Worm (Caenorhabditis elegans) whole organism, L1 larva: ENCODE data around the gene H01G02.4.
A peak's percentile ranks its signal among the peaks of the same experiment; 100 is the strongest.

ENCODE experiments used
- C34B4.2 ChIP-seq: sonication (generic microtip); optimal IDR thresholded peaks from 2 replicates; lab custom pipeline; 2017; ENCODE audit warnings: mild to moderate bottlenecking, missing genetic modification characterization, missing compliant biosample characterization
- F16B12.6 ChIP-seq: fragments of 150-350 bp; optimal IDR thresholded peaks from 2 replicates; lab custom pipeline; 2014; ENCODE audit warnings: missing biosample characterization, missing genetic modification characterization
- alr-1 ChIP-seq: fragments of 200-800 bp; sonication (Bioruptor generic); optimal IDR thresholded peaks from 2 replicates; lab custom pipeline; 2018; ENCODE audit warnings: borderline replicate concordance, mild to moderate bottlenecking, missing genetic modification characterization, missing compliant biosample characterization
- ama-1 ChIP-seq: fragments of 150-350 bp; optimal IDR thresholded peaks from 2 replicates; lab custom pipeline; 2014
- blmp-1 ChIP-seq: fragments of 150-350 bp; optimal IDR thresholded peaks from 2 replicates; lab custom pipeline; 2014; ENCODE audit warnings: missing biosample characterization, missing genetic modification characterization
- ceh-8 ChIP-seq: fragments of 200-800 bp; sonication (Bioruptor generic); optimal IDR thresholded peaks from 2 replicates; lab custom pipeline; 2018; ENCODE audit warnings: mild to moderate bottlenecking, missing genetic modification characterization, moderate library complexity, missing compliant biosample characterization
- ceh-90 ChIP-seq: sonication (generic microtip); optimal IDR thresholded peaks from 2 replicates; lab custom pipeline; 2016; ENCODE audit warnings: missing genetic modification characterization, missing compliant biosample characterization
- dsc-1 ChIP-seq: sonication (generic microtip); optimal IDR thresholded peaks from 2 replicates; lab custom pipeline; 2016; ENCODE audit warnings: mild to moderate bottlenecking, missing genetic modification characterization, missing compliant biosample characterization
- efl-1 ChIP-seq, 4 experiments: fragments of 150-350 bp; optimal IDR thresholded peaks in 3 of 4; peaks in 1 of 4; 1 replicate in 1 of 4; 2 replicates in 3 of 4; lab custom pipeline; 2014; ENCODE audit warnings: missing biosample characterization in 2 of 4, missing genetic modification characterization in 2 of 4, missing genetic modification reagents in 2 of 4
- egl-13 ChIP-seq: sonication (generic microtip); optimal IDR thresholded peaks from 2 replicates; lab custom pipeline; 2016; ENCODE audit warnings: missing genotype, missing genetic modification reagents, missing genetic modification characterization, missing compliant biosample characterization
- elt-2 ChIP-seq: sonication (generic microtip); optimal IDR thresholded peaks from 2 replicates; lab custom pipeline; 2016; ENCODE audit warnings: missing genetic modification characterization, mild to moderate bottlenecking, inconsistent platforms, missing compliant biosample characterization, missing genetic modification reagents
- fkh-4 ChIP-seq: sonication (generic microtip); optimal IDR thresholded peaks from 2 replicates; lab custom pipeline; 2016; ENCODE audit warnings: missing compliant biosample characterization, missing genetic modification characterization, borderline replicate concordance
- fkh-8 ChIP-seq: sonication (generic microtip); optimal IDR thresholded peaks from 2 replicates; lab custom pipeline; 2016; ENCODE audit warnings: mild to moderate bottlenecking, missing genetic modification characterization, missing compliant biosample characterization
- fos-1 ChIP-seq: fragments of 150-350 bp; optimal IDR thresholded peaks from 2 replicates; lab custom pipeline; 2014; ENCODE audit warnings: missing biosample characterization, missing genetic modification characterization
- hlh-4 ChIP-seq: sonication (generic microtip); optimal IDR thresholded peaks from 2 replicates; lab custom pipeline; 2016; ENCODE audit warnings: mild to moderate bottlenecking, missing genetic modification characterization, missing compliant biosample characterization
- hpl-2 ChIP-seq: fragments of 150-350 bp; optimal IDR thresholded peaks from 2 replicates; lab custom pipeline; 2014; ENCODE audit warnings: missing biosample characterization, missing genetic modification reagents, missing genetic modification characterization
- isw-1 ChIP-seq: fragments of 200-800 bp; sonication (Bioruptor generic); IDR thresholded peaks from 2 replicates; pipeline ENCODE4 v1.3.6; 2022; ENCODE audit warnings: missing genetic modification characterization, missing compliant biosample characterization
- jun-1 ChIP-seq: fragments of 150-350 bp; optimal IDR thresholded peaks from 2 replicates; lab custom pipeline; 2014; ENCODE audit warnings: missing biosample characterization, missing genetic modification reagents, missing genetic modification characterization
- lin-14 ChIP-seq: fragments of 200-800 bp; sonication (Bioruptor generic); optimal IDR thresholded peaks from 2 replicates; lab custom pipeline; 2018; ENCODE audit warnings: mild to moderate bottlenecking, missing genetic modification characterization, moderate library complexity, missing compliant biosample characterization
- lin-35 ChIP-seq, 2 experiments: fragments of 150-350 bp; optimal IDR thresholded peaks; 2 replicates each; lab custom pipeline; 2014; ENCODE audit warnings: missing biosample characterization in 2 of 2, missing genetic modification characterization in 2 of 2, missing genetic modification reagents in 2 of 2
- lin-39 ChIP-seq: fragments of 150-350 bp; optimal IDR thresholded peaks from 2 replicates; lab custom pipeline; 2014; ENCODE audit warnings: missing biosample characterization, missing genetic modification reagents, missing genetic modification characterization
- lir-3 ChIP-seq: sonication (generic microtip); optimal IDR thresholded peaks from 2 replicates; lab custom pipeline; 2016; ENCODE audit warnings: mild to moderate bottlenecking, missing genetic modification characterization, moderate library complexity, missing compliant biosample characterization; ENCODE audit not compliant: poor library complexity
- lsy-2 ChIP-seq, 2 experiments: fragments of 150-350 bp; optimal IDR thresholded peaks; 2 replicates each; lab custom pipeline; 2014; ENCODE audit warnings: missing biosample characterization in 2 of 2, missing genetic modification characterization in 2 of 2
- mab-9 ChIP-seq: fragments of 200-800 bp; sonication (Bioruptor generic); IDR thresholded peaks from 2 replicates; pipeline ENCODE4 v1.3.6; 2022; ENCODE audit warnings: missing genetic modification reagents, missing genetic modification characterization, missing compliant biosample characterization
- mef-2 ChIP-seq: fragments of 150-350 bp; optimal IDR thresholded peaks from 2 replicates; lab custom pipeline; 2014; ENCODE audit warnings: missing biosample characterization, missing genetic modification characterization
- nhr-12 ChIP-seq: sonication (generic microtip); optimal IDR thresholded peaks from 2 replicates; lab custom pipeline; 2017; ENCODE audit warnings: missing biosample characterization, missing genetic modification characterization
- nhr-19 ChIP-seq: fragments of 200-800 bp; sonication (Bioruptor generic); conservative IDR thresholded peaks from 2 replicates; pipeline ENCODE4 v1.3.6; 2022; ENCODE audit warnings: missing genetic modification characterization, missing compliant biosample characterization
- nhr-47 ChIP-seq: sonication (generic microtip); optimal IDR thresholded peaks from 2 replicates; lab custom pipeline; 2016; ENCODE audit warnings: mild to moderate bottlenecking, missing genetic modification characterization, moderate library complexity, missing compliant biosample characterization
- nhr-71 ChIP-seq: sonication (generic microtip); optimal IDR thresholded peaks from 2 replicates; lab custom pipeline; 2016; ENCODE audit warnings: mild to moderate bottlenecking, missing genetic modification characterization, moderate library complexity, missing compliant biosample characterization
- nhr-85 ChIP-seq: sonication (generic microtip); peaks from one replicate; lab custom pipeline; 2016; ENCODE audit warnings: missing genetic modification characterization, inconsistent platforms, missing compliant biosample characterization
- nhr-90 ChIP-seq: sonication (generic microtip); optimal IDR thresholded peaks from 2 replicates; lab custom pipeline; 2016; ENCODE audit warnings: mild to moderate bottlenecking, missing genetic modification characterization, missing compliant biosample characterization; ENCODE audit not compliant: poor library complexity
- pag-3 ChIP-seq: sonication (generic microtip); optimal IDR thresholded peaks from 2 replicates; lab custom pipeline; 2017; ENCODE audit warnings: missing genetic modification characterization, mild to moderate bottlenecking, missing compliant biosample characterization, antibody characterized with exemption, borderline replicate concordance; ENCODE audit not compliant: insufficient read depth
- rnt-1 ChIP-seq: sonication (generic microtip); optimal IDR thresholded peaks from 2 replicates; lab custom pipeline; 2016; ENCODE audit warnings: mild to moderate bottlenecking, missing genetic modification characterization, moderate library complexity, missing compliant biosample characterization
- skn-1 ChIP-seq: fragments of 150-350 bp; optimal IDR thresholded peaks from 2 replicates; lab custom pipeline; 2014; ENCODE audit warnings: missing biosample characterization, missing genetic modification characterization
- snu-23 ChIP-seq: sonication (generic microtip); optimal IDR thresholded peaks from 2 replicates; lab custom pipeline; 2016; ENCODE audit warnings: missing genetic modification characterization, missing compliant biosample characterization
- sptf-1 ChIP-seq: fragments of 150-350 bp; optimal IDR thresholded peaks from 2 replicates; lab custom pipeline; 2014; ENCODE audit warnings: missing biosample characterization, missing genetic modification characterization
- swsn-7 ChIP-seq: sonication (generic microtip); optimal IDR thresholded peaks from 2 replicates; lab custom pipeline; 2016; ENCODE audit warnings: missing genetic modification characterization, missing compliant biosample characterization
- tbx-2 ChIP-seq: sonication (generic microtip); optimal IDR thresholded peaks from 2 replicates; lab custom pipeline; 2016; ENCODE audit warnings: missing genetic modification characterization, missing compliant biosample characterization
- tlp-1 ChIP-seq: fragments of 150-350 bp; optimal IDR thresholded peaks from 2 replicates; lab custom pipeline; 2014; ENCODE audit warnings: missing biosample characterization, missing genetic modification characterization
- unc-30 ChIP-seq: sonication (generic microtip); optimal IDR thresholded peaks from 2 replicates; lab custom pipeline; 2017; ENCODE audit warnings: missing biosample characterization, missing genetic modification characterization
- unc-62 ChIP-seq: fragments of 150-350 bp; optimal IDR thresholded peaks from 2 replicates; lab custom pipeline; 2014; ENCODE audit warnings: missing biosample characterization, missing genetic modification reagents, missing genetic modification characterization
- vab-15 ChIP-seq: sonication (generic microtip); optimal IDR thresholded peaks from 2 replicates; lab custom pipeline; 2017; ENCODE audit warnings: missing genotype, mild to moderate bottlenecking, missing genetic modification characterization, missing compliant biosample characterization
- zag-1 ChIP-seq: fragments of 150-350 bp; optimal IDR thresholded peaks from 2 replicates; lab custom pipeline; 2014; ENCODE audit warnings: missing biosample characterization, missing genetic modification characterization
- zip-4 ChIP-seq: fragments of 200-800 bp; sonication (Bioruptor generic); optimal IDR thresholded peaks from 2 replicates; lab custom pipeline; 2018; ENCODE audit warnings: mild to moderate bottlenecking, missing genetic modification characterization, moderate library complexity, missing compliant biosample characterization
- ztf-11 ChIP-seq, 2 experiments: sonication (generic microtip); optimal IDR thresholded peaks; 2 replicates each; lab custom pipeline; 2016 to 2017; ENCODE audit warnings: missing genetic modification characterization in 2 of 2, missing biosample characterization in 1 of 2, missing compliant biosample characterization in 1 of 2

The H01G02.4 gene

ce11 chrIV:11821591-11822361, 18.8 kb upstream of the H01G02.4 start, which contains the start of the genes par-5 and M117.3 (continued):
- TF ChIP-seq vab-15 (tag; lab: Kevin White, UChicago) (no peak), unc-30 (tag; lab: Kevin White, UChicago) (no peak), nhr-85 (tag; lab: Kevin White, UChicago) (peak; percentile 68), nhr-47 (tag; lab: Kevin White, UChicago) (peak; percentile 79), dsc-1 (tag; lab: Kevin White, UChicago) (peak; percentile 57), ceh-90 (tag; lab: Kevin White, UChicago) (no peak), fos-1 (tag; lab: Kevin White, UChicago) (peak; percentile 59), blmp-1 (tag; lab: Kevin White, UChicago) (no peak), egl-13 (peak; percentile 68), unc-62 (GFP tag; lab: Kevin White, UChicago) (no peak), nhr-19 (GFP tag; lab: Robert Waterston, UW) (peak; percentile 46), hpl-2 (GFP tag; lab: Kevin White, UChicago) (no peak), jun-1 (peak; percentile 44), zip-4 (GFP tag; lab: Kevin White, UChicago) (no peak), tbx-2 (tag; lab: Kevin White, UChicago) (peak; percentile 71), isw-1 (GFP tag; lab: Robert Waterston, UW) (peak; percentile 74), lin-35 (GFP tag; optimal IDR thresholded peaks at IDR 0.05; lab: Kevin White, UChicago) (peak; percentile 63 to 71), mef-2 (tag; lab: Kevin White, UChicago) (peak; percentile 0), alr-1 (tag; lab: Kevin White, UChicago) (no peak), elt-2 (tag; lab: Kevin White, UChicago) (peak; percentile 64), ceh-8 (GFP tag; lab: Kevin White, UChicago) (peak; percentile 40), snu-23 (GFP tag; lab: Kevin White, UChicago) (peak; percentile 84), C34B4.2 (tag; lab: Kevin White, UChicago) (no peak), lin-14 (peak; percentile 93), lsy-2 (tag; optimal IDR thresholded peaks at IDR 0.05; lab: Kevin White, UChicago) (peak; percentile 42 to 76), hlh-4 (tag; lab: Kevin White, UChicago) (no peak), F16B12.6 (tag; lab: Kevin White, UChicago) (no peak), fkh-8 (tag; lab: Kevin White, UChicago) (peak; percentile 94), ama-1 (lab: Kevin White, UChicago) (no peak), fkh-4 (tag; lab: Kevin White, UChicago) (no peak), nhr-71 (tag; lab: Kevin White, UChicago) (peak; percentile 83), skn-1 (tag; lab: Kevin White, UChicago) (peak; percentile 14), swsn-7 (tag; lab: Kevin White, UChicago) (peak; percentile 72), lir-3 (tag; lab: Kevin White, UChicago) (peak; percentile 51), ztf-11 (tag; optimal IDR thresholded peaks at IDR 0.05; lab: Kevin White, UChicago) (peak in 1 of 2 experiments; percentile 34), mab-9 (GFP tag; lab: Robert Waterston, UW) (peak; percentile 66; the same call in 1 of the 2 replicates), nhr-12 (no peak), tlp-1 (tag; lab: Kevin White, UChicago) (no peak), rnt-1 (tag; lab: Kevin White, UChicago) (peak; percentile 36), sptf-1 (no peak), lin-39 (tag; lab: Kevin White, UChicago) (no peak), nhr-90 (peak; percentile 21), efl-1 (optimal IDR thresholded peaks at IDR 0.05; lab: Kevin White, UChicago) (peak; percentile 53 to 62), efl-1 (GFP tag; optimal IDR thresholded peaks at IDR 0.05 in 1 of 2; lab: Kevin White, UChicago) (peak; percentile 57 to 90), pag-3 (tag; lab: Kevin White, UChicago) (no peak), zag-1 (tag; lab: Kevin White, UChicago) (no peak)
